Fruit fly (Drosophila melanogaster) whole organism, embryonic: ENCODE results near the gene CG13605.

Experiments used
- ATbp ChIP-seq: fragments of 200-800 bp; sonication (Bioruptor generic); optimal IDR thresholded peaks from 2 replicates; lab custom pipeline; 2017; ENCODE audit warnings: missing biosample characterization, mild to moderate bottlenecking, missing genetic modification characterization, missing genetic modification reagents
- Ada2b ChIP-seq: fragments of 200-800 bp; sonication (Bioruptor generic); IDR thresholded peaks from 2 replicates; pipeline ENCODE4 v1.3.6; 2022; ENCODE audit warnings: missing biosample characterization, missing genetic modification characterization
- CG10147 ChIP-seq: fragments of 200-800 bp; sonication (Bioruptor generic); optimal IDR thresholded peaks from 2 replicates; lab custom pipeline; 2019; ENCODE audit warnings: missing biosample characterization, mild to moderate bottlenecking, missing genetic modification characterization, moderate library complexity
- CG10267 ChIP-seq: fragments of 200-800 bp; sonication (Bioruptor generic); optimal IDR thresholded peaks from 2 replicates; lab custom pipeline; 2018; ENCODE audit warnings: missing biosample characterization, mild to moderate bottlenecking, missing genetic modification characterization, moderate library complexity
- CG10321 ChIP-seq: fragments of 200-800 bp; sonication (Bioruptor generic); IDR thresholded peaks from 2 replicates; pipeline ENCODE4 v1.3.6; 2022; ENCODE audit warnings: missing biosample characterization, missing genetic modification characterization
- CG11247 ChIP-seq: fragments of 200-800 bp; sonication (Bioruptor generic); IDR thresholded peaks from 2 replicates; pipeline ENCODE4 v1.3.6; 2022; ENCODE audit warnings: missing biosample characterization, missing genetic modification characterization
- CG11398 ChIP-seq: fragments of 200-800 bp; sonication (Bioruptor generic); optimal IDR thresholded peaks from 2 replicates; lab custom pipeline; 2016; ENCODE audit warnings: missing biosample characterization, missing genetic modification characterization
- CG13624 ChIP-seq: fragments of 200-800 bp; sonication (Bioruptor generic); optimal IDR thresholded peaks from 2 replicates; lab custom pipeline; 2016; ENCODE audit warnings: missing biosample characterization, missing genetic modification characterization
- CG14050 ChIP-seq: fragments of 200-800 bp; sonication (Bioruptor generic); IDR thresholded peaks from 3 replicates; pipeline ENCODE4 v1.3.6; 2022; ENCODE audit warnings: missing biosample characterization, missing genetic modification characterization
- CG14860 ChIP-seq: fragments of 200-800 bp; sonication (Bioruptor generic); IDR thresholded peaks from 3 replicates; pipeline ENCODE4 v1.3.6; 2022; ENCODE audit warnings: missing biosample characterization, missing genetic modification characterization; ENCODE audit not compliant: partially characterized antibody
- CG15514 ChIP-seq: fragments of 200-800 bp; sonication (Bioruptor generic); optimal IDR thresholded peaks from 3 replicates; lab custom pipeline; 2017; ENCODE audit warnings: missing biosample characterization, missing genetic modification characterization, mild to moderate bottlenecking, moderate library complexity, missing genetic modification reagents
- CG17385 ChIP-seq: fragments of 200-800 bp; sonication (Bioruptor generic); optimal IDR thresholded peaks from 3 replicates; lab custom pipeline; 2018; ENCODE audit warnings: missing biosample characterization, mild to moderate bottlenecking, missing genetic modification characterization
- CG18476 ChIP-seq: fragments of 200-800 bp; sonication (Bioruptor generic); optimal IDR thresholded peaks from 2 replicates; lab custom pipeline; 2016; ENCODE audit warnings: missing biosample characterization, mild to moderate bottlenecking, missing genetic modification characterization
- CG2202 ChIP-seq: fragments of 200-800 bp; sonication (Bioruptor generic); optimal IDR thresholded peaks from 2 replicates; lab custom pipeline; 2018; ENCODE audit warnings: missing biosample characterization, mild to moderate bottlenecking, missing genetic modification characterization
- CG2889 ChIP-seq: fragments of 200-800 bp; sonication (Bioruptor generic); IDR thresholded peaks from 3 replicates; pipeline ENCODE4 v1.3.6; 2022; ENCODE audit warnings: missing biosample characterization, missing genetic modification characterization
- CG31365 ChIP-seq: fragments of 200-800 bp; sonication (Bioruptor generic); optimal IDR thresholded peaks from 2 replicates; lab custom pipeline; 2018; ENCODE audit warnings: missing biosample characterization, mild to moderate bottlenecking, missing genetic modification characterization
- CG5245 ChIP-seq: fragments of 200-800 bp; sonication (Bioruptor generic); optimal IDR thresholded peaks from 3 replicates; lab custom pipeline; 2016; ENCODE audit warnings: missing biosample characterization, missing genetic modification characterization
- CG7928 ChIP-seq: fragments of 200-800 bp; sonication (Bioruptor generic); optimal IDR thresholded peaks from 2 replicates; lab custom pipeline; 2017; ENCODE audit warnings: missing biosample characterization, mild to moderate bottlenecking, missing genetic modification characterization
- Chrac-16 ChIP-seq: fragments of 200-800 bp; sonication (Bioruptor generic); optimal IDR thresholded peaks from 3 replicates; lab custom pipeline; 2016; ENCODE audit warnings: missing biosample characterization, missing genetic modification characterization
- Dfd ChIP-seq, 2 experiments: fragments of >200 bp; optimal IDR thresholded peaks; 2 replicates each; lab custom pipeline; 2017; ENCODE audit warnings: missing biosample characterization in 2 of 2, missing genetic modification characterization in 2 of 2
- Eip74EF ChIP-seq, 2 experiments: fragments of 200-800 bp in 1 of 2; fragments of >200 bp in 1 of 2; sonication (Bioruptor generic) in 1 of 2; optimal IDR thresholded peaks; 2 replicates each; lab custom pipeline; 2017 to 2019; ENCODE audit warnings: missing biosample characterization in 2 of 2, missing genetic modification characterization in 2 of 2, mild to moderate bottlenecking in 1 of 2, moderate library complexity in 1 of 2
- Gug ChIP-seq: fragments of 200-800 bp; sonication (Bioruptor generic); IDR thresholded peaks from 4 replicates; pipeline ENCODE4 v1.3.6; 2022; ENCODE audit warnings: missing biosample characterization, missing genetic modification characterization
- Nf-YC ChIP-seq: fragments of 200-800 bp; optimal IDR thresholded peaks from 3 replicates; lab custom pipeline; 2019; ENCODE audit warnings: missing biosample characterization, mild to moderate bottlenecking, missing genetic modification characterization, moderate library complexity
- Scr ChIP-seq: fragments of 200-800 bp; sonication (Bioruptor generic); IDR thresholded peaks from 2 replicates; pipeline ENCODE4 v1.3.6; 2022; ENCODE audit warnings: missing biosample characterization, missing genetic modification characterization; ENCODE audit not compliant: partially characterized antibody
- Stat92E ChIP-seq, 3 experiments: fragments of >200 bp in 2 of 3; fragments of 200-800 bp in 1 of 3; sonication (Bioruptor generic) in 1 of 3; optimal IDR thresholded peaks; 2 replicates each; lab custom pipeline; 2017 to 2019; ENCODE audit warnings: missing biosample characterization in 3 of 3, missing genetic modification characterization in 3 of 3, mild to moderate bottlenecking in 1 of 3, moderate library complexity in 1 of 3
- az2 ChIP-seq: fragments of 200-800 bp; sonication (Bioruptor generic); optimal IDR thresholded peaks from 3 replicates; lab custom pipeline; 2016; ENCODE audit warnings: missing biosample characterization, missing genetic modification characterization
- croc ChIP-seq: fragments of 200-800 bp; sonication (Bioruptor generic); conservative IDR thresholded peaks from 3 replicates; pipeline ENCODE4 v1.3.6; 2022; ENCODE audit warnings: missing biosample characterization, missing genetic modification characterization
- crp ChIP-seq, 2 experiments: fragments of 200-800 bp; sonication (Bioruptor generic); optimal IDR thresholded peaks; 2 replicates in 1 of 2; 3 replicates in 1 of 2; lab custom pipeline; 2017; ENCODE audit warnings: missing biosample characterization in 2 of 2, missing genetic modification characterization in 2 of 2, mild to moderate bottlenecking in 1 of 2, moderate library complexity in 1 of 2
- dati ChIP-seq: fragments of 200-800 bp; sonication (Bioruptor generic); IDR thresholded peaks from 2 replicates; pipeline ENCODE4 v1.3.6; 2022; ENCODE audit warnings: missing biosample characterization, missing genetic modification characterization
- gce ChIP-seq: fragments of 200-800 bp; sonication (Bioruptor generic); IDR thresholded peaks from 3 replicates; pipeline ENCODE4 v1.3.6; 2022; ENCODE audit warnings: missing biosample characterization, missing genetic modification characterization
- gcm ChIP-seq: fragments of 200-800 bp; sonication (Bioruptor generic); optimal IDR thresholded peaks from 2 replicates; lab custom pipeline; 2019; ENCODE audit warnings: missing biosample characterization, mild to moderate bottlenecking, missing genetic modification characterization, moderate library complexity
- h ChIP-seq: fragments of >200 bp; optimal IDR thresholded peaks from 2 replicates; lab custom pipeline; 2017
- hbn ChIP-seq: fragments of 200-800 bp; sonication (Bioruptor generic); IDR thresholded peaks from 2 replicates; pipeline ENCODE4 v1.3.6; 2022; ENCODE audit warnings: missing biosample characterization, missing genetic modification characterization; ENCODE audit not compliant: partially characterized antibody
- hkb ChIP-seq, 2 experiments: fragments of 200-800 bp in 1 of 2; fragments of >200 bp in 1 of 2; sonication (Bioruptor generic) in 1 of 2; IDR thresholded peaks in 1 of 2; optimal IDR thresholded peaks in 1 of 2; 2 replicates each; pipeline versions ENCODE4 v1.3.6 to Lab custom; 2017 to 2022; ENCODE audit warnings: missing biosample characterization in 1 of 2, missing genetic modification characterization in 1 of 2
- hth ChIP-seq: fragments of >200 bp; optimal IDR thresholded peaks from 2 replicates; lab custom pipeline; 2017; ENCODE audit warnings: inconsistent platforms
- jumu ChIP-seq: fragments of 200-800 bp; sonication (Bioruptor generic); optimal IDR thresholded peaks from 3 replicates; lab custom pipeline; 2016; ENCODE audit warnings: missing biosample characterization, missing genetic modification characterization
- kah ChIP-seq: fragments of 200-800 bp; sonication (Bioruptor generic); optimal IDR thresholded peaks from 2 replicates; lab custom pipeline; 2018; ENCODE audit warnings: missing biosample characterization, mild to moderate bottlenecking, missing genetic modification characterization
- otp ChIP-seq: fragments of 200-800 bp; sonication (Bioruptor generic); IDR thresholded peaks from 3 replicates; pipeline ENCODE4, ENCODE4 v1.3.6; 2022; ENCODE audit warnings: missing biosample characterization, missing genetic modification characterization
- peb ChIP-seq: fragments of 200-800 bp; sonication (Bioruptor generic); IDR thresholded peaks from 2 replicates; pipeline ENCODE4 v1.3.6; 2022; ENCODE audit warnings: missing biosample characterization, missing genetic modification characterization
- salm ChIP-seq: fragments of 200-800 bp; sonication (Bioruptor generic); optimal IDR thresholded peaks from 2 replicates; lab custom pipeline; 2018; ENCODE audit warnings: missing biosample characterization, mild to moderate bottlenecking, missing genetic modification characterization
- sc ChIP-seq, 3 experiments: fragments of >200 bp in 2 of 3; fragments of 200-800 bp in 1 of 3; sonication (Bioruptor generic) in 1 of 3; optimal IDR thresholded peaks; 2 replicates in 2 of 3; 3 replicates in 1 of 3; lab custom pipeline; 2017; ENCODE audit warnings: mild to moderate bottlenecking in 1 of 3, missing biosample characterization in 1 of 3, missing genetic modification characterization in 1 of 3, missing genetic modification reagents in 1 of 3
- sd ChIP-seq: fragments of 200-800 bp; sonication (Bioruptor generic); optimal IDR thresholded peaks from 3 replicates; lab custom pipeline; 2018; ENCODE audit warnings: missing biosample characterization, mild to moderate bottlenecking, missing genetic modification characterization, moderate library complexity
- shn ChIP-seq: fragments of 200-800 bp; sonication (Bioruptor generic); optimal IDR thresholded peaks from 3 replicates; lab custom pipeline; 2016; ENCODE audit warnings: missing biosample characterization, missing genetic modification characterization
- slp2 ChIP-seq: fragments of 200-800 bp; sonication (Bioruptor generic); optimal IDR thresholded peaks from 2 replicates; lab custom pipeline; 2016; ENCODE audit warnings: missing biosample characterization, missing genetic modification characterization
- ssp ChIP-seq: fragments of 200-800 bp; sonication (Bioruptor generic); IDR thresholded peaks from 2 replicates; pipeline ENCODE4 v1.3.6; 2022; ENCODE audit warnings: missing biosample characterization, missing genetic modification characterization
- vnd ChIP-seq: fragments of 200-800 bp; sonication (Bioruptor generic); IDR thresholded peaks from 3 replicates; pipeline ENCODE4 v1.3.6; 2022; ENCODE audit warnings: missing biosample characterization, missing genetic modification characterization; ENCODE audit not compliant: partially characterized antibody
- wor ChIP-seq: fragments of 200-800 bp; sonication (Bioruptor generic); IDR thresholded peaks from 2 replicates; pipeline ENCODE4 v1.3.6; 2022; ENCODE audit warnings: missing biosample characterization, missing genetic modification characterization

The CG13605 gene

dm6 chr3R:24151924-24152809 lies 40.0 kb upstream of the CG13605 start, which contains the start of the genes p38a and CG6178 (continued):
- TF ChIP-seq gce (GFP tag; lab: Robert Waterston, UW) (peak; percentile 90), az2 (peak; percentile 93), kah (GFP tag; lab: Kevin White, UChicago) (peak; percentile 92), dati (peak; percentile 84), Scr (GFP tag; lab: Robert Waterston, UW) (0 out of 2 replicates have a peak, but pooled peaks have one; percentile 14), ssp (peak; percentile 91), CG14050 (peak; percentile 96), wor (GFP tag; lab: Robert Waterston, UW) (peak; percentile 96), CG31365 (tag; lab: Kevin White, UChicago) (peak; percentile 9), Ada2b (GFP tag; lab: Robert Waterston, UW) (peak; percentile 95), Nf-YC (peak; percentile 93), ATbp (GFP tag; lab: Kevin White, UChicago) (peak; percentile 93), hth (lab: Kevin White, UChicago) (no peak), Eip74EF (GFP tag; optimal IDR thresholded peaks at IDR 0.05; lab: Kevin White, UChicago) (peak in 1 of 2 experiments; percentile 97), CG13624 (GFP tag; lab: Kevin White, UChicago) (peak; percentile 56), hkb (optimal IDR thresholded peaks at IDR 0.05; lab: Kevin White, UChicago) (no peak), hkb (GFP tag; IDR thresholded peaks at IDR 0.05; lab: Robert Waterston, UW) (peak; percentile 97), CG10147 (peak; percentile 98), CG11398 (GFP tag; lab: Kevin White, UChicago) (peak; percentile 1), otp (peak; percentile 79), Chrac-16 (peak; percentile 89), CG2202 (peak; percentile 88), CG7928 (peak; percentile 74), peb (GFP tag; lab: Robert Waterston, UW) (peak; percentile 87), CG5245 (peak; percentile 82), CG11247 (GFP tag; lab: Robert Waterston, UW) (peak; percentile 95), gcm (GFP tag; lab: Kevin White, UChicago) (peak; percentile 98), CG10321 (GFP tag; lab: Robert Waterston, UW) (peak; percentile 77; the same call in 1 of the 2 replicates), CG15514 (GFP tag; lab: Kevin White, UChicago) (peak; percentile 89), Dfd (GFP tag; optimal IDR thresholded peaks at IDR 0.05; lab: Kevin White, UChicago) (no peak), Stat92E (GFP tag; optimal IDR thresholded peaks at IDR 0.05; lab: Kevin White, UChicago) (peak in 1 of 3 experiments; percentile 76), shn (GFP tag; lab: Kevin White, UChicago) (peak; percentile 68), jumu (GFP tag; lab: Kevin White, UChicago) (peak; percentile 45), CG14860 (GFP tag; lab: Robert Waterston, UW) (no peak), slp2 (peak; percentile 47), crp (GFP tag; optimal IDR thresholded peaks at IDR 0.05; lab: Kevin White, UChicago) (peak; percentile 39 to 89), CG10267 (tag; lab: Kevin White, UChicago) (peak; percentile 94), vnd (GFP tag; lab: Robert Waterston, UW) (no peak), CG17385 (GFP tag; lab: Kevin White, UChicago) (peak; percentile 94), h (lab: Kevin White, UChicago) (no peak), sd (tag; lab: Kevin White, UChicago) (peak; percentile 92), CG2889 (GFP tag; lab: Robert Waterston, UW) (peak; percentile 94), CG18476 (GFP tag; lab: Kevin White, UChicago) (peak; percentile 83), croc (GFP tag; lab: Robert Waterston, UW) (peak; percentile 96), hbn (GFP tag; lab: Robert Waterston, UW) (no peak), salm (tag; lab: Kevin White, UChicago) (peak; percentile 96), Gug (GFP tag; lab: Robert Waterston, UW) (peak; percentile 95), sc (optimal IDR thresholded peaks at IDR 0.05; lab: Kevin White, UChicago) (no peak), sc (GFP tag; optimal IDR thresholded peaks at IDR 0.05; lab: Kevin White, UChicago) (peak; percentile 94)
